Worm (Caenorhabditis elegans) whole organism, late embryonic: ENCODE data around the gene ZC404.16.

Experiments used
- C08G9.2 ChIP-seq: sonication (generic microtip); optimal IDR thresholded peaks from 2 replicates; lab custom pipeline; 2016; ENCODE audit warnings: mild to moderate bottlenecking, missing genetic modification characterization, moderate library complexity, missing compliant biosample characterization
- F13H6.1 ChIP-seq: sonication (generic microtip); optimal IDR thresholded peaks from 2 replicates; lab custom pipeline; 2016; ENCODE audit warnings: missing genetic modification characterization, missing compliant biosample characterization
- K09A11.1 ChIP-seq: sonication (generic microtip); optimal IDR thresholded peaks from 2 replicates; lab custom pipeline; 2017; ENCODE audit warnings: antibody characterized with exemption, mild to moderate bottlenecking, missing genetic modification characterization, missing compliant biosample characterization; ENCODE audit not compliant: insufficient read depth
- T23F11.4 ChIP-seq: fragments of 200-800 bp; sonication (Bioruptor generic); optimal IDR thresholded peaks from 2 replicates; lab custom pipeline; 2018; ENCODE audit warnings: mild to moderate bottlenecking, missing genetic modification characterization, missing compliant biosample characterization
- ama-1 ChIP-seq: fragments of 150-350 bp; optimal IDR thresholded peaks from 2 replicates; lab custom pipeline; 2014
- ceh-19 ChIP-seq: fragments of 200-800 bp; sonication (Bioruptor generic); optimal IDR thresholded peaks from 2 replicates; lab custom pipeline; 2018; ENCODE audit warnings: mild to moderate bottlenecking, missing genetic modification characterization, missing compliant biosample characterization
- ceh-24 ChIP-seq: sonication (generic microtip); optimal IDR thresholded peaks from 2 replicates; lab custom pipeline; 2016; ENCODE audit warnings: mild to moderate bottlenecking, missing genetic modification characterization, missing compliant biosample characterization
- ceh-31 ChIP-seq: sonication (generic microtip); optimal IDR thresholded peaks from 2 replicates; lab custom pipeline; 2016; ENCODE audit warnings: missing genetic modification characterization, missing compliant biosample characterization
- ceh-34 ChIP-seq: sonication (generic microtip); optimal IDR thresholded peaks from 2 replicates; lab custom pipeline; 2016; ENCODE audit warnings: mild to moderate bottlenecking, missing genetic modification characterization, missing compliant biosample characterization
- ceh-45 ChIP-seq: fragments of 200-800 bp; sonication (Bioruptor generic); IDR thresholded peaks from 2 replicates; pipeline ENCODE4 v1.3.6; 2022; ENCODE audit warnings: missing genetic modification reagents, missing genetic modification characterization, missing compliant biosample characterization
- ceh-6 ChIP-seq: fragments of 200-800 bp; sonication (Bioruptor generic); optimal IDR thresholded peaks from 2 replicates; lab custom pipeline; 2018; ENCODE audit warnings: mild to moderate bottlenecking, missing genetic modification characterization, missing compliant biosample characterization
- che-1 ChIP-seq: sonication (generic microtip); optimal IDR thresholded peaks from 2 replicates; lab custom pipeline; 2016; ENCODE audit warnings: mild to moderate bottlenecking, missing genetic modification characterization, missing compliant biosample characterization
- dmd-4 ChIP-seq: sonication (generic microtip); optimal IDR thresholded peaks from 2 replicates; lab custom pipeline; 2016; ENCODE audit warnings: borderline replicate concordance, missing genetic modification characterization, missing compliant biosample characterization
- dve-1 ChIP-seq: sonication (generic microtip); optimal IDR thresholded peaks from 2 replicates; lab custom pipeline; 2017; ENCODE audit warnings: antibody characterized with exemption, mild to moderate bottlenecking, missing genetic modification characterization, missing compliant biosample characterization
- elt-2 ChIP-seq: sonication (generic microtip); optimal IDR thresholded peaks from 2 replicates; lab custom pipeline; 2016; ENCODE audit warnings: missing genetic modification reagents, missing genetic modification characterization, missing compliant biosample characterization
- elt-4 ChIP-seq: sonication (generic microtip); optimal IDR thresholded peaks from 2 replicates; lab custom pipeline; 2016; ENCODE audit warnings: missing genetic modification characterization, missing compliant biosample characterization
- fax-1 ChIP-seq: sonication (generic microtip); optimal IDR thresholded peaks from 2 replicates; lab custom pipeline; 2016; ENCODE audit warnings: missing genotype, missing genetic modification characterization, missing compliant biosample characterization
- gmeb-2 ChIP-seq: sonication (generic microtip); optimal IDR thresholded peaks from 2 replicates; lab custom pipeline; 2016; ENCODE audit warnings: missing genetic modification characterization, inconsistent platforms, missing compliant biosample characterization
- hlh-15 ChIP-seq: sonication (generic microtip); optimal IDR thresholded peaks from 2 replicates; lab custom pipeline; 2016; ENCODE audit warnings: missing genetic modification characterization, missing compliant biosample characterization
- hlh-30 ChIP-seq: sonication (generic microtip); optimal IDR thresholded peaks from 2 replicates; lab custom pipeline; 2017; ENCODE audit warnings: antibody characterized with exemption, missing genetic modification characterization, missing compliant biosample characterization; ENCODE audit not compliant: insufficient read depth
- hlh-6 ChIP-seq: sonication (generic microtip); optimal IDR thresholded peaks from 2 replicates; lab custom pipeline; 2016; ENCODE audit warnings: missing genotype, missing genetic modification characterization, missing compliant biosample characterization
- hlh-8 ChIP-seq: sonication (generic microtip); optimal IDR thresholded peaks from 2 replicates; lab custom pipeline; 2016; ENCODE audit warnings: missing genotype, missing genetic modification characterization, missing compliant biosample characterization
- lim-6 ChIP-seq: sonication (generic microtip); optimal IDR thresholded peaks from 2 replicates; lab custom pipeline; 2016; ENCODE audit warnings: missing genetic modification characterization, missing compliant biosample characterization
- nfya-1 ChIP-seq: sonication (generic microtip); optimal IDR thresholded peaks from 2 replicates; lab custom pipeline; 2017; ENCODE audit warnings: missing genetic modification characterization, mild to moderate bottlenecking, missing compliant biosample characterization, antibody characterized with exemption, moderate library complexity
- nhr-232 ChIP-seq: sonication (generic microtip); optimal IDR thresholded peaks from 2 replicates; lab custom pipeline; 2016; ENCODE audit warnings: missing genetic modification characterization, missing compliant biosample characterization
- npax-4 ChIP-seq: sonication (generic microtip); optimal IDR thresholded peaks from 2 replicates; lab custom pipeline; 2016; ENCODE audit warnings: missing genetic modification characterization, missing compliant biosample characterization
- odd-2 ChIP-seq: sonication (generic microtip); optimal IDR thresholded peaks from 2 replicates; lab custom pipeline; 2017; ENCODE audit warnings: antibody characterized with exemption, mild to moderate bottlenecking, missing genetic modification characterization, missing compliant biosample characterization
- pat-9 ChIP-seq: fragments of 200-800 bp; sonication (Bioruptor generic); optimal IDR thresholded peaks from 2 replicates; lab custom pipeline; 2018; ENCODE audit warnings: mild to moderate bottlenecking, missing genetic modification characterization, moderate library complexity, missing compliant biosample characterization
- pha-4 ChIP-seq: fragments of 150-350 bp; optimal IDR thresholded peaks from 2 replicates; lab custom pipeline; 2018; ENCODE audit warnings: missing biosample characterization, missing genetic modification reagents, missing genetic modification characterization
- pqm-1 ChIP-seq: sonication (generic microtip); optimal IDR thresholded peaks from 2 replicates; lab custom pipeline; 2016; ENCODE audit warnings: missing genetic modification characterization, missing compliant biosample characterization
- ref-2 ChIP-seq: sonication (generic microtip); optimal IDR thresholded peaks from 2 replicates; lab custom pipeline; 2016; ENCODE audit warnings: missing genetic modification characterization, missing compliant biosample characterization
- rnt-1 ChIP-seq: sonication (generic microtip); optimal IDR thresholded peaks from 2 replicates; lab custom pipeline; 2016; ENCODE audit warnings: missing genetic modification characterization, missing compliant biosample characterization
- sox-2 ChIP-seq: fragments of 200-800 bp; sonication (Bioruptor generic); IDR thresholded peaks from 2 replicates; pipeline ENCODE4 v1.3.6; 2022; ENCODE audit warnings: missing genetic modification reagents, missing genetic modification characterization, missing compliant biosample characterization
- syd-9 ChIP-seq: sonication (generic microtip); optimal IDR thresholded peaks from 2 replicates; lab custom pipeline; 2016; ENCODE audit warnings: mild to moderate bottlenecking, missing genetic modification characterization, moderate library complexity, missing compliant biosample characterization
- tbx-7 ChIP-seq: sonication (generic microtip); optimal IDR thresholded peaks from 2 replicates; lab custom pipeline; 2016; ENCODE audit warnings: missing genotype, missing genetic modification characterization, missing compliant biosample characterization
- ttx-3 ChIP-seq: sonication (generic microtip); optimal IDR thresholded peaks from 2 replicates; lab custom pipeline; 2016; ENCODE audit warnings: missing genetic modification reagents, missing genetic modification characterization, missing compliant biosample characterization
- unc-55 ChIP-seq: sonication (generic microtip); optimal IDR thresholded peaks from 2 replicates; lab custom pipeline; 2017; ENCODE audit warnings: missing biosample characterization, missing genetic modification reagents, missing genetic modification characterization
- unc-86 ChIP-seq: sonication (generic microtip); optimal IDR thresholded peaks from 2 replicates; lab custom pipeline; 2016; ENCODE audit warnings: missing genetic modification characterization, missing compliant biosample characterization
- zip-5 ChIP-seq: sonication (generic microtip); optimal IDR thresholded peaks from 2 replicates; lab custom pipeline; 2016; ENCODE audit warnings: missing genetic modification characterization, missing compliant biosample characterization

Gene ZC404.16

DNA sequence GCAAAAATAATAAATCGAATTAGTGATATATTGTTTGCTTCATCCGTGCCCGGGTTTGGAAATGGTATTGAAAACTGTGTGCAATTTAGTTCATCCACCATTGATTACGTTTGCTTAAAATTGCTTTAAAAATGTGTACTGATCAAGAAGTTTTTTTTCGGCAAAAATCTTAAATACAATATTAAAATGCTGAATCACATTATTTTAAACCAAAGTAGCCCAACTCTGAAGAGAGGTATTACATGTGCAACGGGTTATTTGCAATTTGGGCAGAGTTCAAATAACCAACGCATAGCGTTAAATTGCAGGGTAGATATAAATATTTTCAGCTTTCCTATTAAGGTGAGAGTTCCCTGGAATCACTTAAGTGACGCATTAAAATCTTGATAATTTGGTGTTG is 43.5 kb upstream of the ZC404.16 start, which contains the start of gene dmsr-14:
Gene dmsr-14, minus strand, starts transcription at position 101 of the 400 bp plus-strand sequence.
- no peak for TF ChIP-seq nfya-1 (tag; lab: Kevin White, UChicago)
- TF ChIP-seq ceh-31 = no peak
- no peak for TF ChIP-seq ceh-45 (GFP tag; lab: Robert Waterston, UW)
- TF ChIP-seq hlh-6 = no peak
- no peak for TF ChIP-seq ref-2 (tag; lab: Kevin White, UChicago)
- no peak for TF ChIP-seq ceh-24 (tag; lab: Kevin White, UChicago)
- TF ChIP-seq gmeb-2 (tag; lab: Kevin White, UChicago) = no peak
- no peak for TF ChIP-seq sox-2 (GFP tag; lab: Robert Waterston, UW)
- TF ChIP-seq K09A11.1 (tag; lab: Kevin White, UChicago) = no peak
- no peak for TF ChIP-seq ceh-34 (tag; lab: Kevin White, UChicago)
- TF ChIP-seq pat-9 (tag; lab: Kevin White, UChicago) = no peak
- TF ChIP-seq dve-1 (tag; lab: Kevin White, UChicago) = no peak
- TF ChIP-seq hlh-30 (tag; lab: Kevin White, UChicago) = no peak
- TF ChIP-seq T23F11.4 = no peak
- no peak for TF ChIP-seq unc-86 (tag; lab: Kevin White, UChicago)
- no peak for TF ChIP-seq nhr-232 (tag; lab: Kevin White, UChicago)
- no peak for TF ChIP-seq fax-1 (tag; lab: Kevin White, UChicago)
- TF ChIP-seq hlh-15 (tag; lab: Kevin White, UChicago) = no peak
- no peak for TF ChIP-seq elt-2 (tag; lab: Kevin White, UChicago)
- no peak for TF ChIP-seq odd-2 (tag; lab: Kevin White, UChicago)

DNA sequence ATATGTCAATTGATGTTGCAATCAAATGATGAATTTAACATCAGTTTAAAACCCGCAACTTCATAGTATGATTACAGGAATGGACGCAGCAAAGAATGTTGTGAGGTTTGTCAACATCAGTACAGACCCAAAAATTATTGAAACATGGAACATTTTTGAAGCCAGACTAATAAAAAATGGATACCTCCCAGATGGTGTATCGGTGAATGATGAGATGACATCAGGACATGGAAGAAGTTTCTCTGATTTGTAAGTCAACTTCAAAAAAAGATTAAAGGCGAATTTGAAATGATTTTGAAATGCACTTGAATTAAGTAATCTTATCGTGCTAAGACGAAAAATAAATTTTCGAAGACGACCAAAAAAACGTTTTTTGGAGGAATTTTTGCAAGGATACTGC is 40.2 kb upstream of the ZC404.16 start:
- TF ChIP-seq tbx-7 (tag; lab: Kevin White, UChicago) (no peak), hlh-6 (no peak), hlh-8 (tag; lab: Kevin White, UChicago) (no peak), syd-9 (tag; lab: Kevin White, UChicago) (no peak)

DNA sequence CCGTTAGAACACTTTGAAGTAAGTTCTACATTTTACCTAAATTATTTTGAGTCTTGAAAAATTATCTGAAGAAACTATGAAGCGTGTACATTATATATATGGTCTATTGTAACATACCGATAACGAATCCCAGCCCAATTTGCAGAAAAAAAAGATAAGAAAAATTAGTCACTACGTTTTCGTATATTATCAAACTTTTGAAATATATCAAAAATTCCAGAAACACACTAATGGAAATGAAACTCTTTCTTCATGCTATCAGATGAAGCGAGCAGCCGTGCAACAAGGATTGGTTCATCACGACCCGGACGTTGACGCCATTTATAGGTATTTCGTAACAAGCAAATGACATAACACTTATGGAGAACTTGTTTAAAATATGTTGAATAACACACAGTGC is 38.2 kb upstream of the ZC404.16 start:
- TF ChIP-seq elt-2 (tag; lab: Kevin White, UChicago) (peak; percentile 53), nhr-232 (tag; lab: Kevin White, UChicago) (no peak)

DNA sequence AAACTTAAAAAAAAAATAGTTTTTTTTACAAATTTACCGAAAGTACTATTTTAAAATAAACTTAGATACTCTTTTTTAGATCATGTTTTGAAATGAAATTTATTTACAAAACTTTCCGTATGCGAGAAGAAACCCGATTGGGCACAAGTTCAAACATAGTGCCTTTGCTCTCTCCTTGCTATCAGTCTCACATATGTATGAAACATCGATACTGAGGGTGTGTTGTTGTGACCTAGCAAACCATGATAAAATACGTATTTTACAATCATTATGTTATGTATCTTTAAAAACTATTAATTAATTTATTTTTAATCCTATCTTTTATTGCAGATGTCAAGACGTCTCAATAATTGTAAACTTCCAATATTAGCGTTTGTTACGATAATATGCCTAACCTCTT is 36.5 kb upstream of the ZC404.16 start:
- TF ChIP-seq ama-1 (lab: Kevin White, UChicago) (no peak), C08G9.2 (tag; lab: Kevin White, UChicago) (no peak), elt-2 (tag; lab: Kevin White, UChicago) (peak; percentile 17), hlh-30 (tag; lab: Kevin White, UChicago) (no peak)

ce11 chrV:6808962-6809361 is 35.3 kb upstream of the ZC404.16 start, which contains the start of gene dmsr-16:
Gene dmsr-16, minus strand, starts transcription at chrV:6809062.
- TF ChIP-seq zip-5 (tag; lab: Kevin White, UChicago) (no peak), ttx-3 (tag; lab: Kevin White, UChicago) (no peak), dmd-4 (tag; lab: Kevin White, UChicago) (no peak), lim-6 (tag; lab: Kevin White, UChicago) (no peak), che-1 (tag; lab: Kevin White, UChicago) (no peak), elt-4 (tag; lab: Kevin White, UChicago) (no peak), ref-2 (tag; lab: Kevin White, UChicago) (no peak), npax-4 (tag; lab: Kevin White, UChicago) (no peak), unc-55 (GFP tag; lab: Kevin White, UChicago) (no peak), hlh-8 (tag; lab: Kevin White, UChicago) (no peak), dve-1 (tag; lab: Kevin White, UChicago) (no peak), rnt-1 (tag; lab: Kevin White, UChicago) (no peak), F13H6.1 (tag; lab: Kevin White, UChicago) (no peak), ceh-19 (GFP tag; lab: Kevin White, UChicago) (no peak), ceh-6 (GFP tag; lab: Kevin White, UChicago) (no peak), pqm-1 (tag; lab: Kevin White, UChicago) (no peak), pha-4 (tag; lab: Kevin White, UChicago) (no peak), K09A11.1 (tag; lab: Kevin White, UChicago) (no peak), T23F11.4 (no peak)
